Worm (Caenorhabditis elegans): ENCODE data around the gene ilys-4.
A peak's percentile ranks its signal among the peaks of the same experiment; 100 is the strongest.

ilys-4 gene

ce11 chrIV:7897443-7897842 lies at the start of gene ilys-4:
ilys-4 (minus strand) TSS chrIV:7897543.
- TF ChIP-seq cog-1 (tag; optimal IDR thresholded peaks at IDR 0.05) = no peak
- no peak for TF ChIP-seq flt-1 (GFP tag; IDR thresholded peaks at IDR 0.05)

ce11 chrIV:7946899-7947499 lies 49.7 kb upstream of the ilys-4 start, which contains the start of gene F20D12.12:
F20D12.12 (plus strand) TSS chrIV:7947440.
- peak; percentile 47; the same call in 1 of the 2 replicates for TF ChIP-seq T22C8.4 (GFP tag; IDR thresholded peaks at IDR 0.05)
- peak; percentile 84 for TF ChIP-seq flt-1 (GFP tag; IDR thresholded peaks at IDR 0.05)
- peak; percentile 37; the same call in 1 of the 2 replicates for TF ChIP-seq tab-1 (GFP tag; IDR thresholded peaks at IDR 0.05)
- TF ChIP-seq ztf-23 (GFP tag; IDR thresholded peaks at IDR 0.05) = peak; percentile 87
- peak; percentile 66 for TF ChIP-seq cog-1 (tag; optimal IDR thresholded peaks at IDR 0.05)
- 0 out of 2 replicates have a peak, but pooled peaks have one; percentile 45 for TF ChIP-seq klf-2 (GFP tag; conservative IDR thresholded peaks at IDR 0.05)

- TF ChIP-seq ztf-23 (GFP tag; IDR thresholded peaks at IDR 0.05) (no peak), flt-1 (GFP tag; IDR thresholded peaks at IDR 0.05) (no peak), ztf-29 (GFP tag; IDR thresholded peaks at IDR 0.05) (no peak)
Measured at ce11 chrIV:7946457-7946856, 49.1 kb upstream of the ilys-4 start, which contains the start of gene czw-1. czw-1 (minus strand) TSS chrIV:7946825.

- TF ChIP-seq ztf-23 (GFP tag; IDR thresholded peaks at IDR 0.05) (no peak), flt-1 (GFP tag; IDR thresholded peaks at IDR 0.05) (no peak), klf-2 (GFP tag; conservative IDR thresholded peaks at IDR 0.05) (no peak), ref-1 (GFP tag; conservative IDR thresholded peaks at IDR 0.05) (no peak), cog-1 (tag; optimal IDR thresholded peaks at IDR 0.05) (no peak), med-1 (GFP tag; optimal IDR thresholded peaks at IDR 0.05; ENCODE audit: insufficient read depth) (no peak), tab-1 (GFP tag; IDR thresholded peaks at IDR 0.05) (no peak), ztf-29 (GFP tag; IDR thresholded peaks at IDR 0.05) (no peak), T22C8.4 (GFP tag; IDR thresholded peaks at IDR 0.05) (no peak)
Measured at ce11 chrIV:7943272-7943671, 45.9 kb upstream of the ilys-4 start.

DNA sequence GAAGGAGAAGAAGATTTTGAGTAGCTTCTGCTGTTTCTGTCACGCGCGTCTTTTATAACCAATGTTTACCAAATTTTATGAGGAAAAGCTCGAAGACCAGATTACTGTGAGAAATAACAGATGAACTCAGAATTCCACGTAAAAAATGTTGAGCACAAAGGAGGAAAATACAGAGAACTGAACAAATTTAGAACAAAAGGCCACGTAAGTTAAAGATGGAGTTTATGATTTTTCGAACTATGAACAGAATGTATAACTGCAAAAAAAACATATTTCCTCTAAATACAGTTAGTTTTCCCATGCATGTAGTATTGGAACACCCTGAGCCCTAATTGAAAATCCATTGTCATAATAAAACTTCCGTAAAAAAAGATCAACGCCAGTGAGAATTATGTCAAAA lies 43.6 kb upstream of the ilys-4 start, which contains the start of gene exc-9:
TSS of gene exc-9 (minus strand) at position 101 of the 400 bp plus-strand sequence.
- TF ChIP-seq tab-1 (GFP tag; IDR thresholded peaks at IDR 0.05) (no peak), cog-1 (tag; optimal IDR thresholded peaks at IDR 0.05) (no peak), ztf-23 (GFP tag; IDR thresholded peaks at IDR 0.05) (no peak), ztf-29 (GFP tag; IDR thresholded peaks at IDR 0.05) (no peak), klf-2 (GFP tag; conservative IDR thresholded peaks at IDR 0.05) (no peak), med-1 (GFP tag; optimal IDR thresholded peaks at IDR 0.05; ENCODE audit: insufficient read depth) (no peak), ref-1 (GFP tag; conservative IDR thresholded peaks at IDR 0.05) (no peak), flt-1 (GFP tag; IDR thresholded peaks at IDR 0.05) (no peak), T22C8.4 (GFP tag; IDR thresholded peaks at IDR 0.05) (no peak)

ce11 chrIV:7938834-7939233 lies 41.5 kb upstream of the ilys-4 start, which contains the start of gene F20D12.7:
F20D12.7 (minus strand) TSS chrIV:7938934.
- TF ChIP-seq ztf-29 (GFP tag; IDR thresholded peaks at IDR 0.05) (no peak), T22C8.4 (GFP tag; IDR thresholded peaks at IDR 0.05) (no peak), klf-2 (GFP tag; conservative IDR thresholded peaks at IDR 0.05) (no peak), ref-1 (GFP tag; conservative IDR thresholded peaks at IDR 0.05) (no peak)

DNA sequence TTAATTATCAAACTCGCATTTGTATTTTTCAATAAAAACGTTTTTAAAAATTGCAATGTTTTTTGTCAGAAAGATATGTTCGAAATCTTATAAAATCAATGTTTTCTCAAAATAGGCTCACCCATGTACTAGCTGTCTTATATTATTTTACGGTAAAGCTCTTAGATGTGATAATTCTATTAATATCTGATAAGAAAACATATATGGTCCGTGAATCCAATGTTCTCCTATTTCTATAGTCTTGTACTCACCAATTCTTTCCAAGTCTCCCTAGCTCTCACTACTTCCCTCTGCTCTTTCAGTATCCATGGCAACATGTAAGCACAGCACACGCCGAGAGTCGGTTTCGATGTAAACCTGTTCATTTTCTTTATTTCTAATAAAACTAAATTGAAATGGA lies 36.4 kb upstream of the ilys-4 start, which contains the start of gene bbs-2:
TSS of gene bbs-2 (plus strand) at position 301 of the 400 bp plus-strand sequence.
- TF ChIP-seq cog-1 (tag; optimal IDR thresholded peaks at IDR 0.05) = no peak
- no peak for TF ChIP-seq flt-1 (GFP tag; IDR thresholded peaks at IDR 0.05)
- TF ChIP-seq ref-1 (GFP tag; conservative IDR thresholded peaks at IDR 0.05) = no peak
- TF ChIP-seq ztf-23 (GFP tag; IDR thresholded peaks at IDR 0.05) = no peak
- no peak for TF ChIP-seq T22C8.4 (GFP tag; IDR thresholded peaks at IDR 0.05)
- no peak for TF ChIP-seq med-1 (GFP tag; optimal IDR thresholded peaks at IDR 0.05; ENCODE audit: insufficient read depth)
- TF ChIP-seq ztf-29 (GFP tag; IDR thresholded peaks at IDR 0.05) = no peak
- no peak for TF ChIP-seq klf-2 (GFP tag; conservative IDR thresholded peaks at IDR 0.05)
- no peak for TF ChIP-seq tab-1 (GFP tag; IDR thresholded peaks at IDR 0.05)

ce11 chrIV:7931873-7932272 lies 34.5 kb upstream of the ilys-4 start:
- TF ChIP-seq ztf-23 (GFP tag; IDR thresholded peaks at IDR 0.05) (no peak), ztf-29 (GFP tag; IDR thresholded peaks at IDR 0.05) (no peak), T22C8.4 (GFP tag; IDR thresholded peaks at IDR 0.05) (no peak), cog-1 (tag; optimal IDR thresholded peaks at IDR 0.05) (no peak), ref-1 (GFP tag; conservative IDR thresholded peaks at IDR 0.05) (no peak), flt-1 (GFP tag; IDR thresholded peaks at IDR 0.05) (no peak), klf-2 (GFP tag; conservative IDR thresholded peaks at IDR 0.05) (no peak)

ce11 chrIV:7927852-7928251 lies 30.5 kb upstream of the ilys-4 start, which contains the start of gene gcy-8:
gcy-8 (plus strand) TSS chrIV:7928152.
- no peak for TF ChIP-seq klf-2 (GFP tag; conservative IDR thresholded peaks at IDR 0.05)
- no peak for TF ChIP-seq ref-1 (GFP tag; conservative IDR thresholded peaks at IDR 0.05)
- no peak for TF ChIP-seq flt-1 (GFP tag; IDR thresholded peaks at IDR 0.05)
- no peak for TF ChIP-seq ztf-23 (GFP tag; IDR thresholded peaks at IDR 0.05)
- TF ChIP-seq T22C8.4 (GFP tag; IDR thresholded peaks at IDR 0.05) = no peak
- no peak for TF ChIP-seq ztf-29 (GFP tag; IDR thresholded peaks at IDR 0.05)
- no peak for TF ChIP-seq tab-1 (GFP tag; IDR thresholded peaks at IDR 0.05)
- no peak for TF ChIP-seq cog-1 (tag; optimal IDR thresholded peaks at IDR 0.05)
- TF ChIP-seq med-1 (GFP tag; optimal IDR thresholded peaks at IDR 0.05; ENCODE audit: insufficient read depth) = no peak

- TF ChIP-seq klf-2 (GFP tag; conservative IDR thresholded peaks at IDR 0.05) (no peak), cog-1 (tag; optimal IDR thresholded peaks at IDR 0.05) (no peak), T22C8.4 (GFP tag; IDR thresholded peaks at IDR 0.05) (no peak), flt-1 (GFP tag; IDR thresholded peaks at IDR 0.05) (no peak), ztf-29 (GFP tag; IDR thresholded peaks at IDR 0.05) (no peak), ref-1 (GFP tag; conservative IDR thresholded peaks at IDR 0.05) (no peak), tab-1 (GFP tag; IDR thresholded peaks at IDR 0.05) (no peak), ztf-23 (GFP tag; IDR thresholded peaks at IDR 0.05) (no peak), med-1 (GFP tag; optimal IDR thresholded peaks at IDR 0.05; ENCODE audit: insufficient read depth) (no peak)
Measured at ce11 chrIV:7927218-7927617, 29.9 kb upstream of the ilys-4 start, which contains the start of gene C49H3.12. C49H3.12 (minus strand) TSS chrIV:7927318.
